Fruit fly (Drosophila melanogaster) ovary, adult (tissue): ENCODE data around the gene w-cup.

Source experiments
- CG17801 ChIP-seq: fragments of 200-800 bp; optimal IDR thresholded peaks from 2 replicates; lab custom pipeline; 2019; ENCODE audit warnings: missing biosample characterization, mild to moderate bottlenecking, missing genetic modification characterization, moderate library complexity; ENCODE audit not compliant: partially characterized antibody

The w-cup gene

dm6 chr2L:10552807-10553206, 24.8 kb downstream of the w-cup start:
- TF ChIP-seq CG17801 (GFP tag; lab: Kevin White, UChicago) = no peak

- TF ChIP-seq CG17801 (GFP tag; lab: Kevin White, UChicago) = no peak
Observed at dm6 chr2L:10548814-10549423, 28.7 kb downstream of the w-cup start.

- TF ChIP-seq CG17801 (GFP tag; lab: Kevin White, UChicago) = no peak
Observed at dm6 chr2L:10544421-10545120, 33.0 kb downstream of the w-cup start, which contains the start of gene Trim9. TSS of gene Trim9 (plus strand) at chr2L:10544883.

- no peak for TF ChIP-seq CG17801 (GFP tag; lab: Kevin White, UChicago)
Observed at dm6 chr2L:10543992-10544391, 33.6 kb downstream of the w-cup start.

- TF ChIP-seq CG17801 (GFP tag; lab: Kevin White, UChicago) = no peak
Observed at dm6 chr2L:10543048-10543752, 34.4 kb downstream of the w-cup start.

- no peak for TF ChIP-seq CG17801 (GFP tag; lab: Kevin White, UChicago)
Observed at dm6 chr2L:10539360-10539759, 38.2 kb downstream of the w-cup start.

dm6 chr2L:10534022-10534421, 43.6 kb downstream of the w-cup start, which contains the start of gene CG18302:
TSS of gene CG18302 (plus strand) at chr2L:10534322.
- TF ChIP-seq CG17801 (GFP tag; lab: Kevin White, UChicago) = no peak

dm6 chr2L:10531521-10531920, 46.1 kb downstream of the w-cup start, which contains the start of gene CG18301:
TSS of gene CG18301 (plus strand) at chr2L:10531821.
- no peak for TF ChIP-seq CG17801 (GFP tag; lab: Kevin White, UChicago)

dm6 chr2L:10530089-10530488, 47.5 kb downstream of the w-cup start:
- no peak for TF ChIP-seq CG17801 (GFP tag; lab: Kevin White, UChicago)

- TF ChIP-seq CG17801 (GFP tag; lab: Kevin White, UChicago) = no peak
Observed at dm6 chr2L:10528984-10529383, 48.6 kb downstream of the w-cup start.

- peak; percentile 86 for TF ChIP-seq CG17801 (GFP tag; lab: Kevin White, UChicago)
Observed at dm6 chr2L:10526953-10527584, 50.5 kb downstream of the w-cup start, which contains the start of gene Lip4. TSS of gene Lip4 (plus strand) at chr2L:10527572.
